Fruit fly (Drosophila melanogaster) whole organism, embryonic: Measurements from ENCODE around the gene HipHop.

Experiments
- B-H1 ChIP-seq: fragments of 200-800 bp; sonication (Bioruptor generic); IDR thresholded peaks from 3 replicates; pipeline ENCODE4 v1.3.6; 2022; ENCODE audit warnings: missing biosample characterization, missing genetic modification characterization
- BtbVII ChIP-seq: fragments of 200-800 bp; sonication (Bioruptor generic); optimal IDR thresholded peaks from 3 replicates; lab custom pipeline; 2017; ENCODE audit warnings: missing biosample characterization, mild to moderate bottlenecking, missing genetic modification characterization
- CG10321 ChIP-seq: fragments of 200-800 bp; sonication (Bioruptor generic); IDR thresholded peaks from 2 replicates; pipeline ENCODE4 v1.3.6; 2022; ENCODE audit warnings: missing biosample characterization, missing genetic modification characterization
- CG10431 ChIP-seq: fragments of 200-800 bp; sonication (Bioruptor generic); optimal IDR thresholded peaks from 3 replicates; lab custom pipeline; 2018; ENCODE audit warnings: missing biosample characterization, mild to moderate bottlenecking, missing genetic modification characterization
- CG11456 ChIP-seq: fragments of 200-800 bp; sonication (Bioruptor generic); IDR thresholded peaks from 3 replicates; pipeline ENCODE4 v1.3.6; 2022; ENCODE audit warnings: missing biosample characterization, missing genetic modification characterization
- CG11560 ChIP-seq: fragments of 200-800 bp; sonication (Bioruptor generic); IDR thresholded peaks from 3 replicates; pipeline ENCODE4 v1.3.6; 2022; ENCODE audit warnings: missing biosample characterization, missing genetic modification characterization
- CG12744 ChIP-seq: fragments of 200-800 bp; sonication (Bioruptor generic); optimal IDR thresholded peaks from 2 replicates; lab custom pipeline; 2016; ENCODE audit warnings: missing biosample characterization, missing genetic modification characterization
- CG13775 ChIP-seq: fragments of 200-800 bp; sonication (Bioruptor generic); optimal IDR thresholded peaks from 3 replicates; lab custom pipeline; 2017; ENCODE audit warnings: missing biosample characterization, mild to moderate bottlenecking, missing genetic modification characterization
- CG14710 ChIP-seq: fragments of 200-800 bp; sonication (Bioruptor generic); optimal IDR thresholded peaks from 3 replicates; lab custom pipeline; 2019; ENCODE audit warnings: missing biosample characterization, mild to moderate bottlenecking, missing genetic modification characterization, moderate library complexity
- CG15073 ChIP-seq: fragments of 200-800 bp; sonication (Bioruptor generic); optimal IDR thresholded peaks from 2 replicates; lab custom pipeline; 2016; ENCODE audit warnings: missing biosample characterization, missing genetic modification characterization
- CG15269 ChIP-seq: fragments of 200-800 bp; sonication (Bioruptor generic); optimal IDR thresholded peaks from 2 replicates; lab custom pipeline; 2018; ENCODE audit warnings: missing biosample characterization, mild to moderate bottlenecking, missing genetic modification characterization, moderate library complexity
- CG16813 ChIP-seq: fragments of 200-800 bp; sonication (Bioruptor generic); IDR thresholded peaks from 3 replicates; pipeline ENCODE4 v1.3.6; 2022; ENCODE audit warnings: missing biosample characterization, missing genetic modification characterization; ENCODE audit not compliant: partially characterized antibody
- CG17186 ChIP-seq: fragments of 200-800 bp; sonication (Bioruptor generic); optimal IDR thresholded peaks from 3 replicates; lab custom pipeline; 2017; ENCODE audit warnings: missing biosample characterization, missing genetic modification reagents, missing genetic modification characterization
- CG17328 ChIP-seq: fragments of 200-800 bp; sonication (Bioruptor generic); IDR thresholded peaks from 2 replicates; pipeline ENCODE4 v1.3.6; 2022; ENCODE audit warnings: missing biosample characterization, missing genetic modification characterization
- CG17568 ChIP-seq: fragments of 200-800 bp; sonication (Bioruptor generic); optimal IDR thresholded peaks from 2 replicates; lab custom pipeline; 2018; ENCODE audit warnings: missing biosample characterization, mild to moderate bottlenecking, missing genetic modification characterization, moderate library complexity
- CG18011 ChIP-seq: fragments of 200-800 bp; sonication (Bioruptor generic); optimal IDR thresholded peaks from 2 replicates; lab custom pipeline; 2017; ENCODE audit warnings: missing biosample characterization, missing genetic modification characterization, mild to moderate bottlenecking, moderate library complexity, missing genotype
- CG31365 ChIP-seq: fragments of 200-800 bp; sonication (Bioruptor generic); optimal IDR thresholded peaks from 2 replicates; lab custom pipeline; 2018; ENCODE audit warnings: missing biosample characterization, mild to moderate bottlenecking, missing genetic modification characterization
- CG6654 ChIP-seq: fragments of 200-800 bp; sonication (Bioruptor generic); optimal IDR thresholded peaks from 2 replicates; lab custom pipeline; 2017; ENCODE audit warnings: missing biosample characterization, mild to moderate bottlenecking, missing genetic modification characterization
- CG6791 ChIP-seq: fragments of 200-800 bp; sonication (Bioruptor generic); IDR thresholded peaks from 3 replicates; pipeline ENCODE4 v1.3.6; 2022; ENCODE audit warnings: missing biosample characterization, missing genetic modification characterization; ENCODE audit not compliant: partially characterized antibody
- CG7928 ChIP-seq: fragments of 200-800 bp; sonication (Bioruptor generic); optimal IDR thresholded peaks from 2 replicates; lab custom pipeline; 2017; ENCODE audit warnings: missing biosample characterization, mild to moderate bottlenecking, missing genetic modification characterization
- CG9609 ChIP-seq: fragments of 200-800 bp; sonication (Bioruptor generic); optimal IDR thresholded peaks from 3 replicates; lab custom pipeline; 2016; ENCODE audit warnings: missing biosample characterization, missing genetic modification characterization
- D19A ChIP-seq: fragments of 200-800 bp; optimal IDR thresholded peaks from 3 replicates; lab custom pipeline; 2019; ENCODE audit warnings: missing biosample characterization, mild to moderate bottlenecking, missing genetic modification characterization, moderate library complexity
- E2f2 ChIP-seq: fragments of 200-800 bp; sonication (Bioruptor generic); IDR thresholded peaks from 2 replicates; pipeline ENCODE4 v1.3.6; 2022; ENCODE audit warnings: missing biosample characterization, missing genetic modification characterization
- Elba2 ChIP-seq: fragments of 200-800 bp; sonication (Bioruptor generic); optimal IDR thresholded peaks from 3 replicates; lab custom pipeline; 2016; ENCODE audit warnings: missing biosample characterization, missing genetic modification characterization
- Fer2 ChIP-seq: fragments of 200-800 bp; sonication (Bioruptor generic); optimal IDR thresholded peaks from 2 replicates; lab custom pipeline; 2018; ENCODE audit warnings: missing biosample characterization, mild to moderate bottlenecking, missing genetic modification characterization, moderate library complexity
- H2.0 ChIP-seq: fragments of 200-800 bp; sonication (Bioruptor generic); IDR thresholded peaks from 2 replicates; pipeline ENCODE4 v1.3.6; 2022; ENCODE audit warnings: missing biosample characterization, missing genetic modification characterization
- HLH4C ChIP-seq: fragments of 200-800 bp; sonication (Bioruptor generic); IDR thresholded peaks from 3 replicates; pipeline ENCODE4 v1.3.6; 2022; ENCODE audit warnings: missing biosample characterization, missing genetic modification characterization; ENCODE audit not compliant: partially characterized antibody
- Hey ChIP-seq: fragments of 200-800 bp; sonication (Bioruptor generic); optimal IDR thresholded peaks from 3 replicates; lab custom pipeline; 2018; ENCODE audit warnings: missing biosample characterization, mild to moderate bottlenecking, missing genetic modification characterization
- Hmx ChIP-seq: fragments of 200-800 bp; sonication (Bioruptor generic); optimal IDR thresholded peaks from 2 replicates; lab custom pipeline; 2016; ENCODE audit warnings: missing biosample characterization, missing genetic modification characterization
- Jarid2 ChIP-seq: fragments of 200-800 bp; sonication (Bioruptor generic); optimal IDR thresholded peaks from 3 replicates; lab custom pipeline; 2017; ENCODE audit warnings: mild to moderate bottlenecking, missing biosample characterization, missing genetic modification reagents, missing genetic modification characterization
- Myb ChIP-seq: fragments of 200-800 bp; sonication (Bioruptor generic); optimal IDR thresholded peaks from 2 replicates; lab custom pipeline; 2016; ENCODE audit warnings: missing biosample characterization, missing genetic modification characterization
- Opbp ChIP-seq: fragments of 200-800 bp; sonication (Bioruptor generic); IDR thresholded peaks from 3 replicates; pipeline ENCODE4 v1.3.6; 2022; ENCODE audit warnings: missing biosample characterization, missing genetic modification characterization; ENCODE audit not compliant: partially characterized antibody
- Pdp1 ChIP-seq, 2 experiments: fragments of 200-800 bp; sonication (Bioruptor generic); optimal IDR thresholded peaks; 3 replicates each; lab custom pipeline; 2016; ENCODE audit warnings: missing biosample characterization in 2 of 2, missing genetic modification characterization in 2 of 2, mild to moderate bottlenecking in 1 of 2, moderate library complexity in 1 of 2
- Sry-β ChIP-seq: fragments of 200-800 bp; sonication (Bioruptor generic); optimal IDR thresholded peaks from 2 replicates; lab custom pipeline; 2018; ENCODE audit warnings: missing biosample characterization, mild to moderate bottlenecking, missing genetic modification characterization, moderate library complexity
- TFAM ChIP-seq: fragments of 200-800 bp; sonication (Bioruptor generic); optimal IDR thresholded peaks from 2 replicates; lab custom pipeline; 2017; ENCODE audit warnings: missing biosample characterization, missing genetic modification characterization, inconsistent platforms
- ash1 ChIP-seq: fragments of 200-800 bp; sonication (Bioruptor generic); optimal IDR thresholded peaks from 2 replicates; lab custom pipeline; 2018; ENCODE audit warnings: missing biosample characterization, mild to moderate bottlenecking, missing genetic modification characterization
- bbx ChIP-seq: fragments of 200-800 bp; sonication (Bioruptor generic); IDR thresholded peaks from 2 replicates; pipeline ENCODE4 v1.3.6; 2022; ENCODE audit warnings: missing biosample characterization, missing genetic modification characterization; ENCODE audit not compliant: partially characterized antibody
- bcd ChIP-seq: fragments of 200-800 bp; sonication (Bioruptor generic); optimal IDR thresholded peaks from 2 replicates; lab custom pipeline; 2017; ENCODE audit warnings: missing biosample characterization, mild to moderate bottlenecking, missing genetic modification characterization
- da ChIP-seq: fragments of 200-800 bp; sonication (Bioruptor generic); optimal IDR thresholded peaks from 2 replicates; lab custom pipeline; 2016; ENCODE audit warnings: missing biosample characterization, missing genetic modification characterization
- dan ChIP-seq: fragments of 200-800 bp; sonication (Bioruptor generic); IDR thresholded peaks from 2 replicates; pipeline ENCODE4 v1.3.6; 2022; ENCODE audit warnings: missing biosample characterization, missing genetic modification characterization
- dysf ChIP-seq: fragments of 200-800 bp; sonication (Bioruptor generic); IDR thresholded peaks from 3 replicates; pipeline ENCODE4 v1.3.6; 2022; ENCODE audit warnings: missing biosample characterization, missing genetic modification characterization
- emc ChIP-seq: fragments of 200-800 bp; sonication (Bioruptor generic); optimal IDR thresholded peaks from 2 replicates; lab custom pipeline; 2016; ENCODE audit warnings: missing biosample characterization, missing genetic modification characterization
- fd64A ChIP-seq: fragments of 200-800 bp; sonication (Bioruptor generic); optimal IDR thresholded peaks from 3 replicates; lab custom pipeline; 2018; ENCODE audit warnings: missing biosample characterization, mild to moderate bottlenecking, missing genetic modification characterization
- kni ChIP-seq: fragments of 200-800 bp; sonication (Bioruptor generic); optimal IDR thresholded peaks from 3 replicates; lab custom pipeline; 2017; ENCODE audit warnings: mild to moderate bottlenecking, missing biosample characterization, missing genetic modification reagents, missing genetic modification characterization
- otp ChIP-seq: fragments of 200-800 bp; sonication (Bioruptor generic); IDR thresholded peaks from 3 replicates; pipeline ENCODE4, ENCODE4 v1.3.6; 2022; ENCODE audit warnings: missing biosample characterization, missing genetic modification characterization
- schlank ChIP-seq: fragments of 200-800 bp; sonication (Bioruptor generic); optimal IDR thresholded peaks from 2 replicates; lab custom pipeline; 2018; ENCODE audit warnings: missing biosample characterization, mild to moderate bottlenecking, missing genetic modification characterization
- so ChIP-seq: fragments of 200-800 bp; sonication (Bioruptor generic); IDR thresholded peaks from 3 replicates; pipeline ENCODE4 v1.3.6; 2022; ENCODE audit warnings: missing biosample characterization, missing genetic modification characterization
- ttk ChIP-seq: fragments of 200-800 bp; sonication (Bioruptor generic); IDR thresholded peaks from 2 replicates; pipeline ENCODE4 v2.1.2; 2022; ENCODE audit warnings: missing biosample characterization, missing genetic modification characterization
- vvl ChIP-seq: fragments of 200-800 bp; sonication (Bioruptor generic); IDR thresholded peaks from 2 replicates; pipeline ENCODE4 v1.3.6; 2022; ENCODE audit warnings: missing biosample characterization, missing genetic modification characterization
- wek ChIP-seq: fragments of 200-800 bp; sonication (Bioruptor generic); optimal IDR thresholded peaks from 3 replicates; lab custom pipeline; 2018; ENCODE audit warnings: missing biosample characterization, mild to moderate bottlenecking, missing genetic modification characterization, moderate library complexity

The HipHop gene

DNA sequence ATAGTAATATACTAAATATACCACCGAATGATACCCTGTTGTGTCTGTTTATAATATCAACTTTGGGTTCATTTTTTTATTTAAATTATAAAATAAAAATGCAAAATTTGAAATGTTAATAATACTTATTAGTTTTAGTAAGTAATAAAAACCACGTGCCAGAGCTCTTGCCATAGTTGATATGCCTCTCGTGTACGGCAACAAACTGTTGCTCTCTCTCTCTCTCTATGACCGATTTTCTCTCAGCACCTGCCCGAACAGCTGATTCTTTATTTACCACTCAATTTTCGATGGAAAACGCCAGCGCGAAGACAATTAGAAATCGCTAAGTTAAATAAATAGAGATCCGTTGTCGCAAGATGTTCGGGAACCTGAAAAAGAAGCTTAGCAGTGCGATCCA, 46.5 kb downstream of the HipHop start, which contains the start of gene Dysb (continued):
- TF ChIP-seq CG18011 (GFP tag; lab: Kevin White, UChicago) (peak; percentile 64), CG15269 (tag; lab: Kevin White, UChicago) (peak; percentile 94), CG17568 (GFP tag; lab: Kevin White, UChicago) (peak; percentile 86), dan (GFP tag; lab: Robert Waterston, UW) (no peak), CG11560 (tag; lab: Robert Waterston, UW) (peak; percentile 35; the same call in 1 of the 3 replicates), D19A (tag; lab: Kevin White, UChicago) (peak; percentile 99), CG15073 (GFP tag; lab: Kevin White, UChicago) (no peak), CG10321 (peak; percentile 66), CG6654 (GFP tag; lab: Kevin White, UChicago) (peak; percentile 38), B-H1 (GFP tag; lab: Robert Waterston, UW) (peak; percentile 87), ttk (GFP tag; lab: Robert Waterston, UW) (no peak; the same call in 1 of the 2 replicates), TFAM (GFP tag; lab: Kevin White, UChicago) (peak; percentile 8), bcd (GFP tag; lab: Kevin White, UChicago) (peak; percentile 81), CG9609 (GFP tag; lab: Kevin White, UChicago) (peak; percentile 36), H2.0 (GFP tag; lab: Robert Waterston, UW) (peak; percentile 89), Sry-β (GFP tag; lab: Kevin White, UChicago) (peak; percentile 10), kni (GFP tag; lab: Kevin White, UChicago) (peak; percentile 70), CG12744 (GFP tag; lab: Kevin White, UChicago) (peak; percentile 65), E2f2 (peak; percentile 76), Opbp (GFP tag; lab: Robert Waterston, UW) (no peak), CG17186 (GFP tag; lab: Kevin White, UChicago) (no peak), emc (GFP tag; lab: Kevin White, UChicago) (no peak), CG31365 (tag; lab: Kevin White, UChicago) (peak; percentile 60), vvl (GFP tag; lab: Robert Waterston, UW) (peak; percentile 98), fd64A (GFP tag; lab: Kevin White, UChicago) (peak; percentile 52), Fer2 (peak; percentile 72), CG7928 (GFP tag; lab: Kevin White, UChicago) (peak; percentile 9), da (GFP tag; lab: Kevin White, UChicago) (peak; percentile 5), Hmx (GFP tag; lab: Kevin White, UChicago) (peak; percentile 23), CG16813 (GFP tag; lab: Robert Waterston, UW) (no peak), CG14710 (tag; lab: Kevin White, UChicago) (peak; percentile 85), Jarid2 (peak; percentile 51), BtbVII (peak; percentile 88), CG11456 (GFP tag; lab: Robert Waterston, UW) (no peak; the same call in 2 of the 3 replicates), ash1 (GFP tag; lab: Kevin White, UChicago) (no peak), dysf (GFP tag; lab: Robert Waterston, UW) (peak; percentile 89), CG13775 (GFP tag; lab: Kevin White, UChicago) (peak; percentile 78), HLH4C (no peak), Elba2 (GFP tag; lab: Kevin White, UChicago) (peak; percentile 44), Pdp1 (GFP tag; optimal IDR thresholded peaks at IDR 0.05; lab: Kevin White, UChicago) (peak; percentile 49 to 61), schlank (tag; lab: Kevin White, UChicago) (peak; percentile 70), CG10431 (GFP tag; lab: Kevin White, UChicago) (peak; percentile 77), Hey (tag; lab: Kevin White, UChicago) (no peak), Myb (GFP tag; lab: Kevin White, UChicago) (peak; percentile 4), wek (peak; percentile 32), so (GFP tag; lab: Robert Waterston, UW) (peak; percentile 89), CG17328 (GFP tag; lab: Robert Waterston, UW) (peak; percentile 94), otp (GFP tag; lab: Robert Waterston, UW) (peak; percentile 92), bbx (GFP tag; lab: Robert Waterston, UW) (no peak), CG6791 (GFP tag; lab: Robert Waterston, UW) (no peak)
